Fruit fly (Drosophila melanogaster) whole organism, embryonic: ENCODE results near the gene wfs1.

Experiments used
- Ada2b ChIP-seq: fragments of 200-800 bp; sonication (Bioruptor generic); IDR thresholded peaks from 2 replicates; pipeline ENCODE4 v1.3.6; 2022; ENCODE audit warnings: missing biosample characterization, missing genetic modification characterization
- Awh ChIP-seq: fragments of 200-800 bp; sonication (Bioruptor generic); IDR thresholded peaks from 2 replicates; pipeline ENCODE4, ENCODE4 v1.3.6; 2022; ENCODE audit warnings: missing biosample characterization, missing genetic modification characterization
- B-H2 ChIP-seq: fragments of 200-800 bp; sonication (Bioruptor generic); optimal IDR thresholded peaks from 2 replicates; lab custom pipeline; 2018; ENCODE audit warnings: missing biosample characterization, mild to moderate bottlenecking, missing genetic modification characterization
- CG10654 ChIP-seq: fragments of 200-800 bp; sonication (Bioruptor generic); optimal IDR thresholded peaks from 2 replicates; lab custom pipeline; 2016; ENCODE audit warnings: missing biosample characterization, missing genetic modification characterization
- CG11504 ChIP-seq: fragments of 200-800 bp; sonication (Bioruptor generic); optimal IDR thresholded peaks from 3 replicates; lab custom pipeline; 2019; ENCODE audit warnings: missing biosample characterization, mild to moderate bottlenecking, missing genetic modification characterization, moderate library complexity
- CG12155 ChIP-seq: fragments of 200-800 bp; sonication (Bioruptor generic); optimal IDR thresholded peaks from 3 replicates; lab custom pipeline; 2016; ENCODE audit warnings: missing biosample characterization, missing genetic modification characterization
- CG1233 ChIP-seq: fragments of 200-800 bp; sonication (Bioruptor generic); optimal IDR thresholded peaks from 4 replicates; lab custom pipeline; 2018; ENCODE audit warnings: missing biosample characterization, mild to moderate bottlenecking, missing genetic modification characterization
- CG12391 ChIP-seq: fragments of 200-800 bp; sonication (Bioruptor generic); optimal IDR thresholded peaks from 3 replicates; lab custom pipeline; 2018; ENCODE audit warnings: missing biosample characterization, mild to moderate bottlenecking, missing genetic modification characterization, moderate library complexity
- CG13123 ChIP-seq: fragments of 200-800 bp; sonication (Bioruptor generic); optimal IDR thresholded peaks from 2 replicates; lab custom pipeline; 2016; ENCODE audit warnings: missing biosample characterization, missing genetic modification characterization
- CG13775 ChIP-seq: fragments of 200-800 bp; sonication (Bioruptor generic); optimal IDR thresholded peaks from 3 replicates; lab custom pipeline; 2017; ENCODE audit warnings: missing biosample characterization, mild to moderate bottlenecking, missing genetic modification characterization
- CG14050 ChIP-seq: fragments of 200-800 bp; sonication (Bioruptor generic); IDR thresholded peaks from 3 replicates; pipeline ENCODE4 v1.3.6; 2022; ENCODE audit warnings: missing biosample characterization, missing genetic modification characterization
- CG15011 ChIP-seq: fragments of 200-800 bp; sonication (Bioruptor generic); optimal IDR thresholded peaks from 3 replicates; lab custom pipeline; 2018; ENCODE audit warnings: missing biosample characterization, mild to moderate bottlenecking, missing genetic modification characterization
- CG15479 ChIP-seq: fragments of 200-800 bp; sonication (Bioruptor generic); optimal IDR thresholded peaks from 3 replicates; lab custom pipeline; 2019; ENCODE audit warnings: missing biosample characterization, mild to moderate bottlenecking, missing genetic modification characterization, moderate library complexity
- CG16815 ChIP-seq: fragments of 200-800 bp; sonication (Bioruptor generic); optimal IDR thresholded peaks from 3 replicates; lab custom pipeline; 2017; ENCODE audit warnings: missing biosample characterization, mild to moderate bottlenecking, missing genetic modification characterization
- CG1832 ChIP-seq: fragments of 200-800 bp; sonication (Bioruptor generic); optimal IDR thresholded peaks from 2 replicates; lab custom pipeline; 2017; ENCODE audit warnings: missing biosample characterization, mild to moderate bottlenecking, missing genetic modification characterization, inconsistent platforms
- CG2120 ChIP-seq: fragments of 200-800 bp; sonication (Bioruptor generic); optimal IDR thresholded peaks from 3 replicates; lab custom pipeline; 2016; ENCODE audit warnings: missing biosample characterization, missing genetic modification characterization
- CG3065 ChIP-seq: fragments of 200-800 bp; sonication (Bioruptor generic); optimal IDR thresholded peaks from 2 replicates; lab custom pipeline; 2016; ENCODE audit warnings: missing biosample characterization, missing genetic modification characterization
- CG4854 ChIP-seq: fragments of 200-800 bp; sonication (Bioruptor generic); optimal IDR thresholded peaks from 2 replicates; lab custom pipeline; 2016; ENCODE audit warnings: missing biosample characterization, missing genetic modification characterization, inconsistent platforms
- CG6813 ChIP-seq: fragments of 200-800 bp; sonication (Bioruptor generic); optimal IDR thresholded peaks from 2 replicates; lab custom pipeline; 2017; ENCODE audit warnings: missing biosample characterization, missing genetic modification characterization, mild to moderate bottlenecking, moderate library complexity, missing genetic modification reagents
- CG7928 ChIP-seq: fragments of 200-800 bp; sonication (Bioruptor generic); optimal IDR thresholded peaks from 2 replicates; lab custom pipeline; 2017; ENCODE audit warnings: missing biosample characterization, mild to moderate bottlenecking, missing genetic modification characterization
- CG7963 ChIP-seq: fragments of 200-800 bp; sonication (Bioruptor generic); IDR thresholded peaks from 3 replicates; pipeline ENCODE4 v1.3.6; 2022; ENCODE audit warnings: missing biosample characterization, missing genetic modification characterization; ENCODE audit not compliant: partially characterized antibody
- CG9932 ChIP-seq: fragments of 200-800 bp; sonication (Bioruptor generic); IDR thresholded peaks from 2 replicates; pipeline ENCODE4 v1.3.6; 2022; ENCODE audit warnings: missing biosample characterization, missing genetic modification characterization
- CHES-1-like ChIP-seq: fragments of 200-800 bp; sonication (Bioruptor generic); optimal IDR thresholded peaks from 2 replicates; lab custom pipeline; 2016; ENCODE audit warnings: missing biosample characterization, missing genetic modification characterization
- CrebB ChIP-seq: fragments of 200-800 bp; sonication (Bioruptor generic); optimal IDR thresholded peaks from 3 replicates; lab custom pipeline; 2018; ENCODE audit warnings: missing biosample characterization, mild to moderate bottlenecking, missing genetic modification characterization
- Drgx ChIP-seq: fragments of 200-800 bp; sonication (Bioruptor generic); IDR thresholded peaks from 2 replicates; pipeline ENCODE4 v1.3.6; 2022; ENCODE audit warnings: missing biosample characterization, missing genetic modification characterization
- E2f2 ChIP-seq: fragments of 200-800 bp; sonication (Bioruptor generic); IDR thresholded peaks from 2 replicates; pipeline ENCODE4 v1.3.6; 2022; ENCODE audit warnings: missing biosample characterization, missing genetic modification characterization
- Lhr ChIP-seq: fragments of 200-800 bp; sonication (Bioruptor generic); optimal IDR thresholded peaks from 3 replicates; lab custom pipeline; 2017; ENCODE audit warnings: mild to moderate bottlenecking, missing biosample characterization, missing genetic modification reagents, missing genetic modification characterization
- NC2α ChIP-seq: fragments of 200-800 bp; sonication (Bioruptor generic); optimal IDR thresholded peaks from 2 replicates; lab custom pipeline; 2016; ENCODE audit warnings: missing biosample characterization, missing genetic modification characterization
- NC2β ChIP-seq: fragments of 200-800 bp; sonication (Bioruptor generic); optimal IDR thresholded peaks from 2 replicates; lab custom pipeline; 2016; ENCODE audit warnings: missing biosample characterization, missing genetic modification characterization
- Oli ChIP-seq: fragments of 200-800 bp; sonication (Bioruptor generic); optimal IDR thresholded peaks from 2 replicates; lab custom pipeline; 2018; ENCODE audit warnings: missing biosample characterization, mild to moderate bottlenecking, missing genetic modification characterization, moderate library complexity
- PHDP ChIP-seq: fragments of 200-800 bp; sonication (Bioruptor generic); optimal IDR thresholded peaks from 3 replicates; lab custom pipeline; 2018; ENCODE audit warnings: missing biosample characterization, mild to moderate bottlenecking, missing genetic modification characterization, moderate library complexity
- Sox100B ChIP-seq: fragments of 200-800 bp; sonication (Bioruptor generic); optimal IDR thresholded peaks from 3 replicates; lab custom pipeline; 2018; ENCODE audit warnings: missing biosample characterization, mild to moderate bottlenecking, missing genetic modification characterization
- Sox102F ChIP-seq: fragments of 200-800 bp; sonication (Bioruptor generic); optimal IDR thresholded peaks from 2 replicates; lab custom pipeline; 2018; ENCODE audit warnings: missing biosample characterization, mild to moderate bottlenecking, missing genetic modification characterization, moderate library complexity
- Tbp ChIP-seq: fragments of >200 bp; optimal IDR thresholded peaks from 2 replicates; lab custom pipeline; 2018; ENCODE audit warnings: missing biosample characterization, missing genetic modification characterization
- chif ChIP-seq, 2 experiments: fragments of 200-800 bp; sonication (Bioruptor generic); optimal IDR thresholded peaks; 3 replicates each; lab custom pipeline; 2016; ENCODE audit warnings: missing biosample characterization in 2 of 2, missing genetic modification characterization in 2 of 2
- da ChIP-seq: fragments of 200-800 bp; sonication (Bioruptor generic); optimal IDR thresholded peaks from 2 replicates; lab custom pipeline; 2016; ENCODE audit warnings: missing biosample characterization, missing genetic modification characterization
- dysf ChIP-seq: fragments of 200-800 bp; sonication (Bioruptor generic); IDR thresholded peaks from 3 replicates; pipeline ENCODE4 v1.3.6; 2022; ENCODE audit warnings: missing biosample characterization, missing genetic modification characterization
- eve ChIP-seq, 2 experiments: fragments of >200 bp; optimal IDR thresholded peaks; 2 replicates each; lab custom pipeline; 2017; ENCODE audit warnings: missing biosample characterization in 2 of 2, missing genetic modification characterization in 2 of 2
- ftz-f1 ChIP-seq: fragments of 200-800 bp; sonication (Bioruptor generic); optimal IDR thresholded peaks from 2 replicates; lab custom pipeline; 2016; ENCODE audit warnings: missing biosample characterization, missing genetic modification characterization
- grau ChIP-seq: fragments of 200-800 bp; optimal IDR thresholded peaks from 3 replicates; lab custom pipeline; 2019; ENCODE audit warnings: missing biosample characterization, mild to moderate bottlenecking, missing genetic modification characterization, moderate library complexity
- grn ChIP-seq: fragments of 200-800 bp; sonication (Bioruptor generic); optimal IDR thresholded peaks from 3 replicates; lab custom pipeline; 2017; ENCODE audit warnings: missing biosample characterization, missing genetic modification characterization
- lmd ChIP-seq: fragments of 200-800 bp; sonication (Bioruptor generic); IDR thresholded peaks from 2 replicates; pipeline ENCODE4 v1.3.6; 2022; ENCODE audit warnings: missing biosample characterization, missing genetic modification characterization
- lola ChIP-seq, 3 experiments: fragments of >200 bp in 2 of 3; fragments of 200-800 bp in 1 of 3; sonication (Bioruptor generic) in 1 of 3; optimal IDR thresholded peaks; 2 replicates each; lab custom pipeline; 2017 to 2019; ENCODE audit warnings: missing biosample characterization in 3 of 3, missing genetic modification characterization in 3 of 3, mild to moderate bottlenecking in 1 of 3, moderate library complexity in 1 of 3
- nerfin-1 ChIP-seq: fragments of 200-800 bp; sonication (Bioruptor generic); optimal IDR thresholded peaks from 3 replicates; lab custom pipeline; 2019; ENCODE audit warnings: missing biosample characterization, mild to moderate bottlenecking, missing genetic modification characterization, moderate library complexity
- pan ChIP-seq, 4 experiments: fragments of >200 bp in 3 of 4; fragments of 200-800 bp in 1 of 4; sonication (Bioruptor generic) in 1 of 4; optimal IDR thresholded peaks in 3 of 4; IDR thresholded peaks in 1 of 4; 2 replicates each; pipeline versions ENCODE4 v1.3.6 to Lab custom; 2017 to 2022; ENCODE audit warnings: missing biosample characterization in 2 of 4, missing genetic modification characterization in 2 of 4, mixed read lengths in 1 of 4
- ranshi ChIP-seq: fragments of 200-800 bp; sonication (Bioruptor generic); IDR thresholded peaks from 2 replicates; pipeline ENCODE4 v1.3.6; 2022; ENCODE audit warnings: missing biosample characterization, missing genetic modification characterization
- row ChIP-seq: fragments of 200-800 bp; sonication (Bioruptor generic); IDR thresholded peaks from 3 replicates; pipeline ENCODE4 v1.3.6; 2022; ENCODE audit warnings: missing biosample characterization, missing genetic modification characterization
- tin ChIP-seq: fragments of 200-800 bp; sonication (Bioruptor generic); optimal IDR thresholded peaks from 3 replicates; lab custom pipeline; 2016; ENCODE audit warnings: missing biosample characterization, missing genetic modification characterization
- tio ChIP-seq: fragments of 200-800 bp; sonication (Bioruptor generic); optimal IDR thresholded peaks from 2 replicates; lab custom pipeline; 2017; ENCODE audit warnings: missing biosample characterization, missing genetic modification characterization, inconsistent platforms
- toy ChIP-seq: fragments of 200-800 bp; sonication (Bioruptor generic); IDR thresholded peaks from 2 replicates; pipeline ENCODE4 v1.3.6; 2022; ENCODE audit warnings: missing biosample characterization, missing genetic modification characterization
- twi ChIP-seq: fragments of 200-800 bp; optimal IDR thresholded peaks from 2 replicates; lab custom pipeline; 2019; ENCODE audit warnings: missing biosample characterization, mild to moderate bottlenecking, missing genetic modification characterization, moderate library complexity

wfs1 gene

DNA sequence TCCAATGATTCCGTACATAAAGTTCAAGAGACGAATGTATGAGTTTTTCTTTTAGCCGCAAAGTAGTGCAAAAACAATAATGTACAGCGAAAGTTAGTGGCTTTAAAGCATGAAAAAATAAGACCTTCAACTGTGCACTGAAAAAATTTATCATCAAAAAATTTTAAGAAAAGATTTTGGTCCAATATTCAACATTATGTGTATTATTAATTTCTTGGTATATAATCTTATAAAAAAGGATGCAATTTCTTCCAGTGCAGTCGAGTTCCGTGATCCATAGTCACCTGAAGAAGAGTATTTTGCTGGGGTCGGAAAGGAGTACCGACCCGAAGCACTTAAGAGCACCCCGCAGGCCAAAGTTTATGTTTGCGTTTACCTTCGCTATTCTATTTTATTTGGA, 21.6 kb downstream of the wfs1 start (continued):
- TF ChIP-seq CG15479 (GFP tag; lab: Kevin White, UChicago) (no peak), chif (GFP tag; optimal IDR thresholded peaks at IDR 0.05; lab: Kevin White, UChicago) (no peak), ftz-f1 (GFP tag; lab: Kevin White, UChicago) (no peak), Sox102F (peak; percentile 57), row (GFP tag; lab: Robert Waterston, UW) (peak; percentile 69), CG1832 (GFP tag; lab: Kevin White, UChicago) (no peak), CG16815 (GFP tag; lab: Kevin White, UChicago) (no peak), da (GFP tag; lab: Kevin White, UChicago) (no peak), CG7963 (GFP tag; lab: Robert Waterston, UW) (no peak), tio (peak; percentile 37), CG6813 (GFP tag; lab: Kevin White, UChicago) (no peak), dysf (peak; percentile 33; the same call in 2 of the 3 replicates), CG3065 (no peak), pan (optimal IDR thresholded peaks at IDR 0.05; lab: Kevin White, UChicago) (no peak), pan (GFP tag; optimal IDR thresholded peaks at IDR 0.05 in 1 of 2, IDR thresholded peaks at IDR 0.05 in 1 of 2) (peak in 1 of 2 experiments; percentile 35), Sox100B (GFP tag; lab: Kevin White, UChicago) (no peak), E2f2 (GFP tag; lab: Robert Waterston, UW) (no peak), Oli (peak; percentile 20), CG15011 (no peak), B-H2 (GFP tag; lab: Kevin White, UChicago) (no peak), Lhr (GFP tag; lab: Kevin White, UChicago) (no peak), CG9932 (peak; percentile 54), grau (tag; lab: Kevin White, UChicago) (peak; percentile 32), CrebB (no peak), tin (GFP tag; lab: Kevin White, UChicago) (no peak), CG11504 (peak; percentile 32), ranshi (peak; percentile 42; the same call in 1 of the 2 replicates), eve (GFP tag; optimal IDR thresholded peaks at IDR 0.05; lab: Kevin White, UChicago) (peak in 1 of 2 experiments; percentile 33), toy (GFP tag; lab: Robert Waterston, UW) (no peak), NC2β (GFP tag; lab: Kevin White, UChicago) (no peak), CG7928 (GFP tag; lab: Kevin White, UChicago) (no peak), NC2α (GFP tag; lab: Kevin White, UChicago) (no peak), CG14050 (GFP tag; lab: Robert Waterston, UW) (peak; percentile 33; the same call in 1 of the 3 replicates), CG1233 (GFP tag; lab: Kevin White, UChicago) (no peak), CG2120 (peak; percentile 24), lola (GFP tag; optimal IDR thresholded peaks at IDR 0.05; lab: Kevin White, UChicago) (no peak), CG4854 (GFP tag; lab: Kevin White, UChicago) (no peak), CG10654 (GFP tag; lab: Kevin White, UChicago) (no peak), CG13775 (GFP tag; lab: Kevin White, UChicago) (peak; percentile 17), twi (tag; lab: Kevin White, UChicago) (no peak), PHDP (tag; lab: Kevin White, UChicago) (peak; percentile 9), Ada2b (GFP tag; lab: Robert Waterston, UW) (no peak), Drgx (peak; percentile 57), nerfin-1 (tag; lab: Kevin White, UChicago) (no peak), CHES-1-like (no peak), CG13123 (GFP tag; lab: Kevin White, UChicago) (peak; percentile 4), grn (GFP tag; lab: Kevin White, UChicago) (no peak), Tbp (GFP tag; lab: Kevin White, UChicago) (no peak), lmd (peak; percentile 25; the same call in 1 of the 2 replicates), CG12155 (GFP tag; lab: Kevin White, UChicago) (peak; percentile 22), CG12391 (tag; lab: Kevin White, UChicago) (peak; percentile 32), Awh (GFP tag; lab: Robert Waterston, UW) (no peak)
